Worm (Caenorhabditis elegans) whole organism, L2 larva: ENCODE results near the gene H06I04.3.

Experiments used
- C34F6.9 ChIP-seq: fragments of 150-350 bp; optimal IDR thresholded peaks from 2 replicates; lab custom pipeline; 2014; ENCODE audit warnings: missing biosample characterization, missing genetic modification characterization
- F13H6.1 ChIP-seq: sonication (generic microtip); optimal IDR thresholded peaks from 2 replicates; lab custom pipeline; 2016; ENCODE audit warnings: missing genetic modification characterization, missing compliant biosample characterization
- R02D3.7 ChIP-seq: fragments of 150-350 bp; optimal IDR thresholded peaks from 2 replicates; lab custom pipeline; 2014; ENCODE audit warnings: missing biosample characterization, missing genetic modification characterization
- ZK546.5 ChIP-seq: sonication (generic microtip); optimal IDR thresholded peaks from 2 replicates; lab custom pipeline; 2017; ENCODE audit warnings: missing biosample characterization, missing genetic modification characterization
- alr-1 ChIP-seq: fragments of 150-350 bp; optimal IDR thresholded peaks from 2 replicates; lab custom pipeline; 2014; ENCODE audit warnings: missing biosample characterization, missing genetic modification characterization
- aly-2 ChIP-seq: fragments of 150-350 bp; optimal IDR thresholded peaks from 2 replicates; lab custom pipeline; 2014; ENCODE audit warnings: missing biosample characterization, missing genetic modification characterization
- ama-1 ChIP-seq: fragments of 150-350 bp; optimal IDR thresholded peaks from 2 replicates; lab custom pipeline; 2018; ENCODE audit warnings: inconsistent platforms
- blmp-1 ChIP-seq: sonication (generic microtip); optimal IDR thresholded peaks from 2 replicates; lab custom pipeline; 2017; ENCODE audit warnings: missing genetic modification characterization, mild to moderate bottlenecking, missing compliant biosample characterization, antibody characterized with exemption, moderate library complexity; ENCODE audit not compliant: insufficient read depth
- ceh-16 ChIP-seq: fragments of 150-350 bp; optimal IDR thresholded peaks from 2 replicates; lab custom pipeline; 2014; ENCODE audit warnings: missing biosample characterization, missing genetic modification characterization
- ceh-82 ChIP-seq: fragments of 150-350 bp; optimal IDR thresholded peaks from 2 replicates; lab custom pipeline; 2014; ENCODE audit warnings: missing biosample characterization, missing genetic modification characterization
- crh-2 ChIP-seq: sonication (generic microtip); optimal IDR thresholded peaks from 2 replicates; lab custom pipeline; 2017; ENCODE audit warnings: missing biosample characterization, missing genetic modification characterization
- dmd-4 ChIP-seq: sonication (generic microtip); optimal IDR thresholded peaks from 2 replicates; lab custom pipeline; 2017; ENCODE audit warnings: missing biosample characterization, missing genetic modification characterization
- egl-27 ChIP-seq: sonication (generic microtip); optimal IDR thresholded peaks from 3 replicates; lab custom pipeline; 2017; ENCODE audit warnings: missing biosample characterization, missing genetic modification reagents, missing genetic modification characterization
- elt-3 ChIP-seq: sonication (generic microtip); optimal IDR thresholded peaks from 2 replicates; lab custom pipeline; 2017; ENCODE audit warnings: missing biosample characterization, missing genetic modification characterization
- fos-1 ChIP-seq: fragments of 150-350 bp; optimal IDR thresholded peaks from 2 replicates; lab custom pipeline; 2014; ENCODE audit warnings: missing biosample characterization, missing genetic modification characterization
- gmeb-1 ChIP-seq: fragments of 150-350 bp; optimal IDR thresholded peaks from 2 replicates; lab custom pipeline; 2014; ENCODE audit warnings: missing biosample characterization, missing genetic modification characterization
- lin-11 ChIP-seq: fragments of 150-350 bp; sonication (generic microtip); optimal IDR thresholded peaks from 2 replicates; lab custom pipeline; 2014; ENCODE audit warnings: missing biosample characterization, missing genetic modification characterization, inconsistent platforms, mixed read lengths
- lin-13 ChIP-seq: fragments of 150-350 bp; optimal IDR thresholded peaks from 2 replicates; lab custom pipeline; 2014; ENCODE audit warnings: missing biosample characterization, missing genetic modification reagents, missing genetic modification characterization
- lin-39 ChIP-seq: fragments of 150-350 bp; optimal IDR thresholded peaks from 2 replicates; lab custom pipeline; 2014; ENCODE audit warnings: missing biosample characterization, missing genetic modification reagents, missing genetic modification characterization
- lsy-2 ChIP-seq, 2 experiments: fragments of 150-350 bp in 1 of 2; sonication (generic microtip) in 1 of 2; optimal IDR thresholded peaks; 2 replicates each; lab custom pipeline; 2014 to 2017; ENCODE audit warnings: missing biosample characterization in 2 of 2, missing genetic modification characterization in 2 of 2
- mab-5 ChIP-seq: fragments of 150-350 bp; optimal IDR thresholded peaks from 2 replicates; lab custom pipeline; 2014; ENCODE audit warnings: missing biosample characterization, missing genetic modification characterization
- mbf-1 ChIP-seq: sonication (generic microtip); optimal IDR thresholded peaks from 2 replicates; lab custom pipeline; 2017; ENCODE audit warnings: missing biosample characterization, missing genetic modification characterization
- nhr-10 ChIP-seq: sonication (generic microtip); optimal IDR thresholded peaks from 2 replicates; lab custom pipeline; 2017; ENCODE audit warnings: missing biosample characterization, missing genetic modification characterization
- nhr-11 ChIP-seq: fragments of 150-350 bp; optimal IDR thresholded peaks from 2 replicates; lab custom pipeline; 2014; ENCODE audit warnings: missing biosample characterization, missing genetic modification characterization
- nhr-12 ChIP-seq: fragments of 150-350 bp; optimal IDR thresholded peaks from 2 replicates; lab custom pipeline; 2014; ENCODE audit warnings: missing biosample characterization, missing genetic modification characterization
- nhr-129 ChIP-seq: fragments of 150-350 bp; optimal IDR thresholded peaks from 2 replicates; lab custom pipeline; 2014; ENCODE audit warnings: missing biosample characterization, missing genetic modification characterization
- nhr-21 ChIP-seq: fragments of 150-350 bp; optimal IDR thresholded peaks from 2 replicates; lab custom pipeline; 2014; ENCODE audit warnings: missing biosample characterization, missing genetic modification characterization
- nhr-23 ChIP-seq: fragments of 150-350 bp; optimal IDR thresholded peaks from 2 replicates; lab custom pipeline; 2014; ENCODE audit warnings: missing biosample characterization, missing genetic modification reagents, missing genetic modification characterization
- nhr-237 ChIP-seq: fragments of 150-350 bp; optimal IDR thresholded peaks from 2 replicates; lab custom pipeline; 2014; ENCODE audit warnings: missing biosample characterization, missing genetic modification characterization
- nhr-25 ChIP-seq: fragments of 150-350 bp; sonication (generic microtip); optimal IDR thresholded peaks from 3 replicates; lab custom pipeline; 2014; ENCODE audit warnings: missing biosample characterization, missing genetic modification characterization
- nhr-6 ChIP-seq: fragments of 150-350 bp; optimal IDR thresholded peaks from 2 replicates; lab custom pipeline; 2014; ENCODE audit warnings: missing biosample characterization, missing genetic modification characterization
- nhr-77 ChIP-seq: fragments of 150-350 bp; optimal IDR thresholded peaks from 2 replicates; lab custom pipeline; 2014; ENCODE audit warnings: missing biosample characterization, missing genetic modification characterization
- peb-1 ChIP-seq: fragments of 150-350 bp; optimal IDR thresholded peaks from 2 replicates; lab custom pipeline; 2014; ENCODE audit warnings: missing biosample characterization, missing genetic modification characterization
- sem-4 ChIP-seq: fragments of 150-350 bp; optimal IDR thresholded peaks from 2 replicates; lab custom pipeline; 2014; ENCODE audit warnings: missing biosample characterization, missing genetic modification reagents, missing genetic modification characterization
- skn-1 ChIP-seq: sonication (generic microtip); optimal IDR thresholded peaks from 2 replicates; lab custom pipeline; 2017; ENCODE audit warnings: missing biosample characterization, missing genetic modification characterization
- sma-3 ChIP-seq: sonication (generic microtip); optimal IDR thresholded peaks from 2 replicates; lab custom pipeline; 2016; ENCODE audit warnings: missing genetic modification reagents, missing genetic modification characterization, missing compliant biosample characterization
- sma-9 ChIP-seq, 2 experiments: fragments of 150-350 bp in 1 of 2; sonication (generic microtip) in 1 of 2; optimal IDR thresholded peaks; 2 replicates each; lab custom pipeline; 2014 to 2016; ENCODE audit warnings: missing genetic modification characterization in 2 of 2, mild to moderate bottlenecking in 1 of 2, missing biosample characterization in 1 of 2, missing compliant biosample characterization in 1 of 2, missing genetic modification reagents in 1 of 2, moderate library complexity in 1 of 2
- snpc-4 ChIP-seq: fragments of 150-350 bp; optimal IDR thresholded peaks from 2 replicates; lab custom pipeline; 2014; ENCODE audit warnings: missing biosample characterization, missing genetic modification characterization
- unc-39 ChIP-seq: fragments of 150-350 bp; optimal IDR thresholded peaks from 2 replicates; lab custom pipeline; 2014; ENCODE audit warnings: missing biosample characterization, missing genetic modification characterization
- unc-55 ChIP-seq: fragments of 150-350 bp; sonication (generic microtip); optimal IDR thresholded peaks from 3 replicates; lab custom pipeline; 2014; ENCODE audit warnings: missing biosample characterization, missing genetic modification reagents, missing genetic modification characterization
- unc-62 ChIP-seq: fragments of 150-350 bp; optimal IDR thresholded peaks from 2 replicates; lab custom pipeline; 2014; ENCODE audit warnings: missing biosample characterization, missing genetic modification reagents, missing genetic modification characterization
- zag-1 ChIP-seq: fragments of 150-350 bp; optimal IDR thresholded peaks from 2 replicates; lab custom pipeline; 2014; ENCODE audit warnings: missing biosample characterization, missing genetic modification characterization
- ztf-11 ChIP-seq: sonication (generic microtip); optimal IDR thresholded peaks from 2 replicates; lab custom pipeline; 2017; ENCODE audit warnings: missing biosample characterization, missing genetic modification characterization
- ztf-4 ChIP-seq: fragments of 150-350 bp; optimal IDR thresholded peaks from 2 replicates; lab custom pipeline; 2014; ENCODE audit warnings: missing biosample characterization, missing genetic modification characterization

The H06I04.3 gene

DNA sequence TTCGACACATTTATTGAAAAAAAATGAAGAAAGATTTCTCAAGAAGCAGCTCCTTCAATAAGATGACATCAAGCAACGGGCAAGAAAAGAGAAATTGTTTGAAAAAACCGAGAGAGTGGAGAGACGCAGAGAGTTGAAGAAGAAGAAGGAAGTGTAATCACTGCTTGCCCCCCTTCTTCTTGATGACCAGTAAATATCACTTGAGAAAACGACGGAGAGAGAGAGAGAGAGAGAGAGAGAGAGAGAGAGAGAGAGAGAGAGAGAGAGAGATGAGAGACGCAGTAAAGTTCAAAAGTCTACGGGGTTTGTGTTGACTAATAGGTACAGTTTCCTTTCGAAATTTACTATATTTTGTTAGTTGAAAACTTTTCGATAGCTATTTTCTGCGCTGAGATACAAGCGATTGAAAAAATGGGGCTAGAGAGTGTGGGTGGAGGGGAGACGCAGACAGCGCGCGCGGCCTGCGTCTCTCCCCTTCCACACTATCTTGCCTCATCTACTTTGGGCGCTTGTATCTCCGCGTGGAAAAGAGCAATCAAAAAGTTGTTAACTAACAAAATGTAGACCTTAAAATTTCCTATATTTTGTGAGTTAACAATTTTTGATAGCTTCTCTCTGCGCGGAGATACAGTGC, 4.3 kb upstream of the H06I04.3 start (continued):
- TF ChIP-seq unc-62 (GFP tag; lab: Kevin White, UChicago), result no peak
- no peak for TF ChIP-seq dmd-4 (tag; lab: Kevin White, UChicago)
- no peak for TF ChIP-seq alr-1 (tag; lab: Kevin White, UChicago)
- no peak for TF ChIP-seq nhr-237 (tag; lab: Kevin White, UChicago)
- TF ChIP-seq mab-5 (tag; lab: Kevin White, UChicago), result peak; percentile 39
- peak; percentile 64 for TF ChIP-seq lin-13 (GFP tag; lab: Kevin White, UChicago)
- no peak for TF ChIP-seq ama-1 (lab: Kevin White, UChicago)
- TF ChIP-seq crh-2 (tag; lab: Kevin White, UChicago), result peak; percentile 66
- peak; percentile 65 for TF ChIP-seq sma-9 (GFP tag; optimal IDR thresholded peaks at IDR 0.05; lab: Kevin White, UChicago)
- TF ChIP-seq sma-9 (tag; optimal IDR thresholded peaks at IDR 0.05; lab: Kevin White, UChicago), result no peak
- no peak for TF ChIP-seq zag-1 (tag; lab: Kevin White, UChicago)
- no peak for TF ChIP-seq R02D3.7 (tag; lab: Kevin White, UChicago)
- TF ChIP-seq aly-2 (tag; lab: Kevin White, UChicago), result no peak
- TF ChIP-seq unc-39 (tag; lab: Kevin White, UChicago), result no peak
- peak; percentile 66 for TF ChIP-seq C34F6.9 (tag; lab: Kevin White, UChicago)
- TF ChIP-seq nhr-11 (tag; lab: Kevin White, UChicago), result no peak

DNA sequence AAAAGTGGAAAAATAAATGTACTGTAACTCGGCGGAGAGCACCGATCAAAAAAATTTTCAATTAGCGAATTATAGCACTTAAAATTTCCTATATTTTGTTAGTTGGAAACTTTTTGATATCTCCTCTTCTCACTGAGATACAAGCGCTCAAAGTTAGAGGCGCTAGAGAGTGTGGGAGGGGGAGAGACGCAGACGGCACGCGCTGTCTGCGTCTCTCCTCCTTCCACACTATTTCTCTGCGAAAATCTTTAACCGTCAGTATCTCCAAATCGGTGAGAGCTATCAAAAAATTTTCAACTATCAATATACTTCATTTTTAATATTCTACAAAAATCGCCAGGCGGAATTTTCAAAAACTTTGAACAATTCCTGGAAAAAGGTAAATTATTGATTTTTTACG, 3.6 kb upstream of the H06I04.3 start:
- no peak for TF ChIP-seq elt-3
- no peak for TF ChIP-seq ztf-11
- TF ChIP-seq crh-2 (tag; lab: Kevin White, UChicago), result no peak

DNA sequence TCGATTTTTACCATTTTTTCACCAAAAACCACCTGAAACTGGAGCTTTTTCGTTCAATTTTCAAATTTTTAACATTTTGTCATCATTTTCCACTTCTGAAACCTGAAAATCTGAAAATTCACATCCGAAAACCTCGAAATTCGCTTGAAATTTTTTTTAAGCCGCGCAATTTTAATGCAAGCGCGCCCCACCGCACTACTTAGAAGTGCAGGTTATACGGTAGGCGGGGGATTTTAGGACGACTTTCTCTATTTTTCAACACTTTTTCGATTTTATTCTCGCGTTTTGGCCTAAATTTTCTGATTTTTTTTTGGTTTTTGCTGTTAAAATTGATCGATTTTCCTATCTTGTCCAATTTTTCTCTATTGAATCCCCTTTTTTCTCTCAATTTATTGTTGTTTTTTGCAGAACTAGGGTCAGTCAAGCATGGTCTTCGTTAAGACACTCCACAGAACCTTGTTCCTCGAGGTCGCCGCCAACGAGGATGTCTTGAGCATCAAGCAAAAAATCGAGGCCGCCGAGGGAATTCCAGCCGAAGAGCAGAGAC, 2.3 kb upstream of the H06I04.3 start, which contains the start of gene ubl-1:
TSS of gene ubl-1 (plus strand) at position 402 of the 547 bp plus-strand sequence.
- TF ChIP-seq ceh-82 (tag; lab: Kevin White, UChicago), result peak; percentile 34
- peak; percentile 70 for TF ChIP-seq F13H6.1
- TF ChIP-seq nhr-12 (tag; lab: Kevin White, UChicago), result no peak
- TF ChIP-seq nhr-23 (tag; lab: Kevin White, UChicago), result no peak
- no peak for TF ChIP-seq aly-2 (tag; lab: Kevin White, UChicago)
- TF ChIP-seq nhr-6 (tag; lab: Kevin White, UChicago), result peak; percentile 51
- peak; percentile 75 for TF ChIP-seq nhr-21 (tag; lab: Kevin White, UChicago)
- TF ChIP-seq ceh-16 (tag; lab: Kevin White, UChicago), result peak; percentile 55
- TF ChIP-seq nhr-237 (tag; lab: Kevin White, UChicago), result peak; percentile 17
- TF ChIP-seq ama-1 (lab: Kevin White, UChicago), result peak; percentile 75
- no peak for TF ChIP-seq peb-1 (tag; lab: Kevin White, UChicago)
- TF ChIP-seq nhr-25, result peak; percentile 87
- no peak for TF ChIP-seq lin-39 (tag; lab: Kevin White, UChicago)
- peak; percentile 85 for TF ChIP-seq crh-2 (tag; lab: Kevin White, UChicago)
- TF ChIP-seq nhr-129, result peak; percentile 89
- TF ChIP-seq unc-62 (GFP tag; lab: Kevin White, UChicago), result no peak
- TF ChIP-seq nhr-77 (tag; lab: Kevin White, UChicago), result peak; percentile 35
- no peak for TF ChIP-seq ztf-11
- peak; percentile 60 for TF ChIP-seq egl-27 (tag; lab: Kevin White, UChicago)
- peak; percentile 77 for TF ChIP-seq fos-1 (tag; lab: Kevin White, UChicago)
- TF ChIP-seq snpc-4 (tag; lab: Kevin White, UChicago), result peak; percentile 49
- peak; percentile 32 for TF ChIP-seq nhr-10 (tag; lab: Kevin White, UChicago)
- TF ChIP-seq mab-5 (tag; lab: Kevin White, UChicago), result peak; percentile 25
- TF ChIP-seq sem-4 (tag; lab: Kevin White, UChicago), result peak; percentile 40
- TF ChIP-seq blmp-1 (tag; lab: Kevin White, UChicago), result peak; percentile 79
- TF ChIP-seq R02D3.7 (tag; lab: Kevin White, UChicago), result peak; percentile 16
- TF ChIP-seq ZK546.5 (tag; lab: Kevin White, UChicago), result peak; percentile 97
- peak; percentile 86 for TF ChIP-seq gmeb-1 (tag; lab: Kevin White, UChicago)
- TF ChIP-seq sma-3, result peak; percentile 74
- TF ChIP-seq lsy-2 (tag; optimal IDR thresholded peaks at IDR 0.05; lab: Kevin White, UChicago), result peak; percentile 95 to 99
- TF ChIP-seq lin-13 (GFP tag; lab: Kevin White, UChicago), result peak; percentile 95
- TF ChIP-seq skn-1, result no peak
- peak; percentile 93 for TF ChIP-seq C34F6.9 (tag; lab: Kevin White, UChicago)
- TF ChIP-seq mbf-1 (tag; lab: Kevin White, UChicago), result no peak
- no peak for TF ChIP-seq elt-3
- TF ChIP-seq lin-11 (tag; lab: Kevin White, UChicago), result peak; percentile 82
- peak; percentile 97 for TF ChIP-seq unc-55 (GFP tag; lab: Kevin White, UChicago)
- TF ChIP-seq ztf-4 (tag; lab: Kevin White, UChicago), result peak; percentile 63
- TF ChIP-seq, all 48 proteins: peak for 28
